Worm (Caenorhabditis elegans) whole organism, young adult: ENCODE results near the gene C01C4.2.
"Not testable (repeated sequence)": the region's sequence is repeated elsewhere in the genome, so short reads cannot be mapped to it uniquely, and the experiment has no call there.

Experiments
- F52B5.7 ChIP-seq: sonication (generic microtip); optimal IDR thresholded peaks from 2 replicates; lab custom pipeline; 2016; ENCODE audit warnings: mild to moderate bottlenecking, missing genetic modification characterization, missing compliant biosample characterization
- Y53F4B.3 ChIP-seq: fragments of 200-800 bp; sonication (Bioruptor generic); IDR thresholded peaks from 2 replicates; pipeline ENCODE4 v1.3.6; 2022; ENCODE audit warnings: missing genetic modification reagents, missing genetic modification characterization, missing compliant biosample characterization
- ama-1 ChIP-seq, 3 experiments: fragments of 150-350 bp in 1 of 3; sonication (generic microtip) in 2 of 3; optimal IDR thresholded peaks; 2 replicates each; lab custom pipeline; 2014 to 2018; ENCODE audit warnings: missing biosample characterization in 2 of 3, missing genetic modification characterization in 2 of 3, missing genetic modification reagents in 2 of 3
- bed-1 ChIP-seq: fragments of 200-800 bp; sonication (Bioruptor generic); IDR thresholded peaks from 2 replicates; pipeline ENCODE4 v1.3.6; 2022; ENCODE audit warnings: missing genetic modification reagents, missing genetic modification characterization, missing compliant biosample characterization
- ceh-79 ChIP-seq: sonication (generic microtip); optimal IDR thresholded peaks from 2 replicates; lab custom pipeline; 2017; ENCODE audit warnings: mild to moderate bottlenecking, missing genetic modification characterization, missing compliant biosample characterization
- dpl-1 ChIP-seq: fragments of 150-350 bp; optimal IDR thresholded peaks from 2 replicates; lab custom pipeline; 2014; ENCODE audit warnings: missing biosample characterization, missing genetic modification reagents, missing genetic modification characterization
- pha-4 ChIP-seq: fragments of 150-350 bp; sonication (generic microtip); optimal IDR thresholded peaks from 2 replicates; lab custom pipeline; 2014; ENCODE audit warnings: missing biosample characterization, missing genetic modification reagents, missing genetic modification characterization
- sdz-38 ChIP-seq: sonication (generic microtip); optimal IDR thresholded peaks from 2 replicates; lab custom pipeline; 2016; ENCODE audit warnings: missing genotype, missing genetic modification characterization, missing compliant biosample characterization
- snpc-4 ChIP-seq, 5 experiments: fragments of 150-350 bp in 1 of 5; sonication (generic microtip) in 4 of 5; optimal IDR thresholded peaks; 2 replicates each; lab custom pipeline; 2014 to 2018; ENCODE audit warnings: missing genetic modification characterization in 5 of 5, missing biosample characterization in 3 of 5, antibody characterized with exemption in 2 of 5, mild to moderate bottlenecking in 2 of 5, missing compliant biosample characterization in 2 of 5, missing genotype in 2 of 5, moderate library complexity in 2 of 5, missing genetic modification reagents in 1 of 5
- tlf-1 ChIP-seq: fragments of 200-800 bp; sonication (Bioruptor generic); optimal IDR thresholded peaks from 2 replicates; lab custom pipeline; 2018; ENCODE audit warnings: mild to moderate bottlenecking, missing genetic modification characterization, missing compliant biosample characterization
- unc-62 ChIP-seq: fragments of 150-350 bp; optimal IDR thresholded peaks from 2 replicates; lab custom pipeline; 2014; ENCODE audit warnings: missing biosample characterization, missing genetic modification reagents, missing genetic modification characterization
- zfh-2 ChIP-seq: fragments of 200-800 bp; sonication (Bioruptor generic); conservative IDR thresholded peaks from 2 replicates; pipeline ENCODE4 v1.3.6; 2022; ENCODE audit warnings: missing genetic modification reagents, missing genetic modification characterization, missing compliant biosample characterization
- ztf-18 ChIP-seq: sonication (generic microtip); optimal IDR thresholded peaks from 2 replicates; lab custom pipeline; 2016; ENCODE audit warnings: missing genotype, mild to moderate bottlenecking, missing genetic modification characterization, missing compliant biosample characterization

- TF ChIP-seq zfh-2; pha-4 (tag; lab: Kevin White, UChicago); ztf-18 (tag; lab: Kevin White, UChicago); bed-1 (GFP tag; lab: Robert Waterston, UW); ama-1 (optimal IDR thresholded peaks at IDR 0.05; lab: Kevin White, UChicago); ama-1 (GFP tag; optimal IDR thresholded peaks at IDR 0.05; lab: Kevin White, UChicago); snpc-4 (GFP tag; optimal IDR thresholded peaks at IDR 0.05; lab: Kevin White, UChicago); snpc-4 (tag; optimal IDR thresholded peaks at IDR 0.05; lab: Kevin White, UChicago); ceh-79; dpl-1 (GFP tag; lab: Kevin White, UChicago); unc-62 (GFP tag; lab: Kevin White, UChicago); tlf-1; Y53F4B.3; sdz-38 (tag; lab: Kevin White, UChicago); F52B5.7 (tag; lab: Kevin White, UChicago): not testable (repeated sequence)
Observed at ce11 chrX:3722567-3722966, 7.7 kb downstream of the C01C4.2 start.
